Fruit fly (Drosophila melanogaster) whole organism, embryonic: ENCODE data around the gene CG12947.

Experiments used
- CG10267 ChIP-seq: fragments of 200-800 bp; sonication (Bioruptor generic); optimal IDR thresholded peaks from 2 replicates; lab custom pipeline; 2018; ENCODE audit warnings: missing biosample characterization, mild to moderate bottlenecking, missing genetic modification characterization, moderate library complexity
- CG10366 ChIP-seq: fragments of 200-800 bp; sonication (Bioruptor generic); IDR thresholded peaks from 2 replicates; pipeline ENCODE4 v1.3.6; 2022; ENCODE audit warnings: missing biosample characterization, missing genetic modification characterization
- CG10431 ChIP-seq: fragments of 200-800 bp; sonication (Bioruptor generic); optimal IDR thresholded peaks from 3 replicates; lab custom pipeline; 2018; ENCODE audit warnings: missing biosample characterization, mild to moderate bottlenecking, missing genetic modification characterization
- CG14014 ChIP-seq: fragments of 200-800 bp; sonication (Bioruptor generic); IDR thresholded peaks from 2 replicates; pipeline ENCODE4 v1.3.6; 2022; ENCODE audit warnings: missing biosample characterization, missing genetic modification characterization
- CG14860 ChIP-seq: fragments of 200-800 bp; sonication (Bioruptor generic); IDR thresholded peaks from 3 replicates; pipeline ENCODE4 v1.3.6; 2022; ENCODE audit warnings: missing biosample characterization, missing genetic modification characterization; ENCODE audit not compliant: partially characterized antibody
- CG17385 ChIP-seq: fragments of 200-800 bp; sonication (Bioruptor generic); optimal IDR thresholded peaks from 3 replicates; lab custom pipeline; 2018; ENCODE audit warnings: missing biosample characterization, mild to moderate bottlenecking, missing genetic modification characterization
- CG17912 ChIP-seq: fragments of 200-800 bp; sonication (Bioruptor generic); optimal IDR thresholded peaks from 2 replicates; lab custom pipeline; 2018; ENCODE audit warnings: missing biosample characterization, mild to moderate bottlenecking, missing genetic modification characterization
- CG18764 ChIP-seq: fragments of 200-800 bp; sonication (Bioruptor generic); optimal IDR thresholded peaks from 3 replicates; lab custom pipeline; 2016; ENCODE audit warnings: missing biosample characterization, missing genetic modification characterization
- CG30020 ChIP-seq: fragments of 200-800 bp; optimal IDR thresholded peaks from 2 replicates; lab custom pipeline; 2019; ENCODE audit warnings: missing biosample characterization, mild to moderate bottlenecking, missing genetic modification characterization, moderate library complexity
- CG31224 ChIP-seq: fragments of 200-800 bp; sonication (Bioruptor generic); IDR thresholded peaks from 2 replicates; pipeline ENCODE4 v1.3.6; 2022; ENCODE audit warnings: missing biosample characterization, missing genetic modification characterization
- CG3163 ChIP-seq: fragments of 200-800 bp; sonication (Bioruptor generic); optimal IDR thresholded peaks from 3 replicates; lab custom pipeline; 2016; ENCODE audit warnings: missing biosample characterization, missing genetic modification characterization
- CG3281 ChIP-seq: fragments of 200-800 bp; sonication (Bioruptor generic); optimal IDR thresholded peaks from 3 replicates; lab custom pipeline; 2017; ENCODE audit warnings: missing biosample characterization, mild to moderate bottlenecking, missing genetic modification characterization
- CG33213 ChIP-seq: fragments of 200-800 bp; sonication (Bioruptor generic); optimal IDR thresholded peaks from 3 replicates; lab custom pipeline; 2016; ENCODE audit warnings: missing biosample characterization, missing genetic modification characterization
- CG42726 ChIP-seq: fragments of 200-800 bp; sonication (Bioruptor generic); IDR thresholded peaks from 2 replicates; pipeline ENCODE4 v1.3.6; 2022; ENCODE audit warnings: missing biosample characterization, missing genetic modification characterization; ENCODE audit not compliant: partially characterized antibody
- CG4404 ChIP-seq: fragments of 200-800 bp; sonication (Bioruptor generic); IDR thresholded peaks from 2 replicates; pipeline ENCODE4 v1.3.6; 2022; ENCODE audit warnings: missing biosample characterization, missing genetic modification characterization
- CG6654 ChIP-seq: fragments of 200-800 bp; sonication (Bioruptor generic); optimal IDR thresholded peaks from 2 replicates; lab custom pipeline; 2017; ENCODE audit warnings: missing biosample characterization, mild to moderate bottlenecking, missing genetic modification characterization
- CG7928 ChIP-seq: fragments of 200-800 bp; sonication (Bioruptor generic); optimal IDR thresholded peaks from 2 replicates; lab custom pipeline; 2017; ENCODE audit warnings: missing biosample characterization, mild to moderate bottlenecking, missing genetic modification characterization
- CHES-1-like ChIP-seq: fragments of 200-800 bp; sonication (Bioruptor generic); optimal IDR thresholded peaks from 2 replicates; lab custom pipeline; 2016; ENCODE audit warnings: missing biosample characterization, missing genetic modification characterization
- Dref ChIP-seq: fragments of 200-800 bp; sonication (Bioruptor generic); IDR thresholded peaks from 2 replicates; pipeline ENCODE4 v1.3.6; 2022; ENCODE audit warnings: missing biosample characterization, missing genetic modification characterization
- Drgx ChIP-seq: fragments of 200-800 bp; sonication (Bioruptor generic); IDR thresholded peaks from 2 replicates; pipeline ENCODE4 v1.3.6; 2022; ENCODE audit warnings: missing biosample characterization, missing genetic modification characterization
- Fer1 ChIP-seq: fragments of 200-800 bp; sonication (Bioruptor generic); optimal IDR thresholded peaks from 2 replicates; lab custom pipeline; 2017; ENCODE audit warnings: missing biosample characterization, mild to moderate bottlenecking, missing genetic modification characterization
- Hr51 ChIP-seq, 2 experiments: fragments of 200-800 bp; sonication (Bioruptor generic); optimal IDR thresholded peaks; 2 replicates in 1 of 2; 3 replicates in 1 of 2; lab custom pipeline; 2016 to 2018; ENCODE audit warnings: missing biosample characterization in 2 of 2, missing genetic modification characterization in 2 of 2, mild to moderate bottlenecking in 1 of 2, moderate library complexity in 1 of 2
- Max ChIP-seq: fragments of 200-800 bp; sonication (Bioruptor generic); optimal IDR thresholded peaks from 2 replicates; lab custom pipeline; 2016; ENCODE audit warnings: missing biosample characterization, mild to moderate bottlenecking, missing genetic modification characterization
- Mrtf ChIP-seq: fragments of 200-800 bp; sonication (Bioruptor generic); IDR thresholded peaks from 3 replicates; pipeline ENCODE4 v1.3.6; 2022; ENCODE audit warnings: missing biosample characterization, missing genetic modification characterization
- Nf-YC ChIP-seq: fragments of 200-800 bp; optimal IDR thresholded peaks from 3 replicates; lab custom pipeline; 2019; ENCODE audit warnings: missing biosample characterization, mild to moderate bottlenecking, missing genetic modification characterization, moderate library complexity
- Oaz ChIP-seq: fragments of 200-800 bp; sonication (Bioruptor generic); IDR thresholded peaks from 2 replicates; pipeline ENCODE4 v1.3.6; 2022; ENCODE audit warnings: missing biosample characterization, missing genetic modification characterization
- Ptx1 ChIP-seq: fragments of 200-800 bp; sonication (Bioruptor generic); IDR thresholded peaks from 2 replicates; pipeline ENCODE4 v1.3.6; 2022; ENCODE audit warnings: missing biosample characterization, missing genetic modification characterization
- YL-1 ChIP-seq: fragments of 200-800 bp; sonication (Bioruptor generic); optimal IDR thresholded peaks from 3 replicates; lab custom pipeline; 2017; ENCODE audit warnings: missing biosample characterization, mild to moderate bottlenecking, missing genetic modification characterization
- ase ChIP-seq: fragments of 200-800 bp; sonication (Bioruptor generic); IDR thresholded peaks from 3 replicates; pipeline ENCODE4 v1.3.6; 2022; ENCODE audit warnings: missing biosample characterization, missing genetic modification characterization
- az2 ChIP-seq: fragments of 200-800 bp; sonication (Bioruptor generic); optimal IDR thresholded peaks from 3 replicates; lab custom pipeline; 2016; ENCODE audit warnings: missing biosample characterization, missing genetic modification characterization
- cwo ChIP-seq: fragments of 200-800 bp; sonication (Bioruptor generic); optimal IDR thresholded peaks from 3 replicates; lab custom pipeline; 2017; ENCODE audit warnings: missing biosample characterization, missing genetic modification characterization, mild to moderate bottlenecking, moderate library complexity, missing genetic modification reagents
- dmrt11E ChIP-seq: fragments of 200-800 bp; sonication (Bioruptor generic); optimal IDR thresholded peaks from 3 replicates; lab custom pipeline; 2018; ENCODE audit warnings: missing biosample characterization, mild to moderate bottlenecking, missing genetic modification characterization, moderate library complexity
- ems ChIP-seq: fragments of 200-800 bp; sonication (Bioruptor generic); optimal IDR thresholded peaks from 3 replicates; lab custom pipeline; 2016; ENCODE audit warnings: missing biosample characterization, missing genetic modification characterization
- h ChIP-seq: fragments of >200 bp; optimal IDR thresholded peaks from 2 replicates; lab custom pipeline; 2017
- lab ChIP-seq: fragments of 200-800 bp; sonication (Bioruptor generic); optimal IDR thresholded peaks from 3 replicates; lab custom pipeline; 2017; ENCODE audit warnings: missing biosample characterization, missing genetic modification characterization, mild to moderate bottlenecking, moderate library complexity, missing genetic modification reagents
- maf-S ChIP-seq: fragments of 200-800 bp; sonication (Bioruptor generic); optimal IDR thresholded peaks from 2 replicates; lab custom pipeline; 2016; ENCODE audit warnings: missing biosample characterization, missing genetic modification characterization
- mam ChIP-seq: fragments of 200-800 bp; sonication (Bioruptor generic); optimal IDR thresholded peaks from 3 replicates; lab custom pipeline; 2016; ENCODE audit warnings: missing biosample characterization, missing genetic modification characterization
- org-1 ChIP-seq: fragments of 200-800 bp; sonication (Bioruptor generic); optimal IDR thresholded peaks from 2 replicates; lab custom pipeline; 2017; ENCODE audit warnings: missing biosample characterization, missing genetic modification characterization
- pzg ChIP-seq: fragments of 200-800 bp; sonication (Bioruptor generic); optimal IDR thresholded peaks from 3 replicates; lab custom pipeline; 2018; ENCODE audit warnings: missing biosample characterization, mild to moderate bottlenecking, missing genetic modification characterization, moderate library complexity
- rib ChIP-seq: fragments of 200-800 bp; sonication (Bioruptor generic); IDR thresholded peaks from 2 replicates; pipeline ENCODE4 v1.3.6; 2022; ENCODE audit warnings: missing biosample characterization, missing genetic modification characterization
- schlank ChIP-seq: fragments of 200-800 bp; sonication (Bioruptor generic); optimal IDR thresholded peaks from 2 replicates; lab custom pipeline; 2018; ENCODE audit warnings: missing biosample characterization, mild to moderate bottlenecking, missing genetic modification characterization
- scrt ChIP-seq: fragments of 200-800 bp; sonication (Bioruptor generic); optimal IDR thresholded peaks from 2 replicates; lab custom pipeline; 2018; ENCODE audit warnings: missing biosample characterization, mild to moderate bottlenecking, missing genetic modification characterization, moderate library complexity
- sd ChIP-seq: fragments of 200-800 bp; sonication (Bioruptor generic); optimal IDR thresholded peaks from 3 replicates; lab custom pipeline; 2018; ENCODE audit warnings: missing biosample characterization, mild to moderate bottlenecking, missing genetic modification characterization, moderate library complexity
- ssp ChIP-seq: fragments of 200-800 bp; sonication (Bioruptor generic); IDR thresholded peaks from 2 replicates; pipeline ENCODE4 v1.3.6; 2022; ENCODE audit warnings: missing biosample characterization, missing genetic modification characterization
- stwl ChIP-seq: fragments of 200-800 bp; sonication (Bioruptor generic); optimal IDR thresholded peaks from 3 replicates; lab custom pipeline; 2018; ENCODE audit warnings: missing biosample characterization, mild to moderate bottlenecking, missing genetic modification characterization, moderate library complexity
- tll ChIP-seq, 2 experiments: fragments of 200-800 bp in 1 of 2; fragments of >200 bp in 1 of 2; sonication (Bioruptor generic) in 1 of 2; optimal IDR thresholded peaks; 2 replicates each; lab custom pipeline; 2017 to 2019; ENCODE audit warnings: missing biosample characterization in 2 of 2, missing genetic modification characterization in 2 of 2, mild to moderate bottlenecking in 1 of 2, moderate library complexity in 1 of 2
- tna ChIP-seq: fragments of 200-800 bp; sonication (Bioruptor generic); IDR thresholded peaks from 2 replicates; pipeline ENCODE4 v1.3.6; 2022; ENCODE audit warnings: missing biosample characterization, missing genetic modification characterization; ENCODE audit not compliant: partially characterized antibody
- usp ChIP-seq: fragments of >200 bp; optimal IDR thresholded peaks from 2 replicates; lab custom pipeline; 2017; ENCODE audit warnings: missing biosample characterization, missing genetic modification characterization
- z ChIP-seq: fragments of 200-800 bp; sonication (Bioruptor generic); IDR thresholded peaks from 3 replicates; pipeline ENCODE4 v1.3.6; 2022; ENCODE audit warnings: missing biosample characterization, missing genetic modification characterization
- zen2 ChIP-seq: fragments of 200-800 bp; sonication (Bioruptor generic); IDR thresholded peaks from 3 replicates; pipeline ENCODE4 v1.3.6; 2022; ENCODE audit warnings: missing biosample characterization, missing genetic modification characterization; ENCODE audit not compliant: partially characterized antibody

The CG12947 gene

dm6 chr3R:9771519-9771972 lies 8.3 kb upstream of the CG12947 start, which contains the start of gene CG9471 (continued):
- peak; percentile 80 for TF ChIP-seq scrt (GFP tag; lab: Kevin White, UChicago)
- peak; percentile 96 for TF ChIP-seq lab
- TF ChIP-seq CG31224 (GFP tag; lab: Robert Waterston, UW) = peak; percentile 83
- peak; percentile 80 for TF ChIP-seq Oaz (GFP tag; lab: Robert Waterston, UW)
- TF ChIP-seq Hr51 (GFP tag; optimal IDR thresholded peaks at IDR 0.05; lab: Kevin White, UChicago) = peak; percentile 75 to 92
- peak; percentile 94 for TF ChIP-seq Fer1 (GFP tag; lab: Kevin White, UChicago)
- TF ChIP-seq Dref (GFP tag; lab: Robert Waterston, UW) = 0 out of 2 replicates have a peak, but pooled peaks have one; percentile 27
- TF ChIP-seq h (lab: Kevin White, UChicago) = no peak
- peak; percentile 57 for TF ChIP-seq CG3163 (GFP tag; lab: Kevin White, UChicago)
- peak; percentile 93 for TF ChIP-seq az2 (GFP tag; lab: Kevin White, UChicago)
- peak; percentile 62 for TF ChIP-seq CG10431 (GFP tag; lab: Kevin White, UChicago)
- peak; percentile 93 for TF ChIP-seq CG3281 (GFP tag; lab: Kevin White, UChicago)
- peak; percentile 93 for TF ChIP-seq CG10366 (GFP tag; lab: Robert Waterston, UW)
- TF ChIP-seq sd = peak; percentile 90
- peak; percentile 54 for TF ChIP-seq pzg (GFP tag; lab: Kevin White, UChicago)
- peak; percentile 77 for TF ChIP-seq CG17912 (GFP tag; lab: Kevin White, UChicago)
- TF ChIP-seq ems = peak; percentile 85
- peak; percentile 94 for TF ChIP-seq Drgx (GFP tag; lab: Robert Waterston, UW)
- TF ChIP-seq CG10267 (tag; lab: Kevin White, UChicago) = peak; percentile 89
- TF ChIP-seq Nf-YC (tag; lab: Kevin White, UChicago) = peak; percentile 82
- TF ChIP-seq dmrt11E (tag; lab: Kevin White, UChicago) = peak; percentile 83
- peak; percentile 91 for TF ChIP-seq CG17385 (GFP tag; lab: Kevin White, UChicago)
- TF ChIP-seq cwo (GFP tag; lab: Kevin White, UChicago) = peak; percentile 85
- TF ChIP-seq CG6654 (GFP tag; lab: Kevin White, UChicago) = peak; percentile 78
- TF ChIP-seq CHES-1-like (GFP tag; lab: Kevin White, UChicago) = peak; percentile 84
- TF ChIP-seq tna (GFP tag; lab: Robert Waterston, UW) = no peak
- no peak for TF ChIP-seq usp (GFP tag; lab: Kevin White, UChicago)
- TF ChIP-seq CG33213 = peak; percentile 80
- TF ChIP-seq Max (GFP tag; lab: Kevin White, UChicago) = peak; percentile 86
- TF ChIP-seq Mrtf (GFP tag; lab: Robert Waterston, UW) = peak; percentile 85
- peak; percentile 79 for TF ChIP-seq CG4404 (GFP tag; lab: Robert Waterston, UW)
- TF ChIP-seq YL-1 = peak; percentile 63
- TF ChIP-seq CG14014 (GFP tag; lab: Robert Waterston, UW) = peak; percentile 93
- peak; percentile 82 for TF ChIP-seq CG18764
- no peak for TF ChIP-seq tll (GFP tag; optimal IDR thresholded peaks at IDR 0.05; lab: Kevin White, UChicago)
- TF ChIP-seq ssp (GFP tag; lab: Robert Waterston, UW) = peak; percentile 77
- TF ChIP-seq z (GFP tag; lab: Robert Waterston, UW) = peak; percentile 32; the same call in 2 of the 3 replicates
- TF ChIP-seq CG42726 (GFP tag; lab: Robert Waterston, UW) = no peak
- peak; percentile 33 for TF ChIP-seq stwl (tag; lab: Kevin White, UChicago)
- TF ChIP-seq schlank (tag; lab: Kevin White, UChicago) = peak; percentile 84
- no peak for TF ChIP-seq CG14860 (GFP tag; lab: Robert Waterston, UW)
- TF ChIP-seq org-1 = peak; percentile 82
- peak; percentile 91 for TF ChIP-seq ase (GFP tag; lab: Robert Waterston, UW)
- peak; percentile 51 for TF ChIP-seq CG30020
- TF ChIP-seq Ptx1 (GFP tag; lab: Robert Waterston, UW) = peak; percentile 96
- TF ChIP-seq CG7928 (GFP tag; lab: Kevin White, UChicago) = peak; percentile 59
- TF ChIP-seq mam (GFP tag; lab: Kevin White, UChicago) = peak; percentile 95
- peak; percentile 86 for TF ChIP-seq maf-S (GFP tag; lab: Kevin White, UChicago)
- no peak for TF ChIP-seq zen2 (GFP tag; lab: Robert Waterston, UW)
- TF ChIP-seq rib (GFP tag; lab: Robert Waterston, UW) = peak; percentile 81
